Fruit fly (Drosophila melanogaster): ENCODE measurements around the gene Boh2.

DNA sequence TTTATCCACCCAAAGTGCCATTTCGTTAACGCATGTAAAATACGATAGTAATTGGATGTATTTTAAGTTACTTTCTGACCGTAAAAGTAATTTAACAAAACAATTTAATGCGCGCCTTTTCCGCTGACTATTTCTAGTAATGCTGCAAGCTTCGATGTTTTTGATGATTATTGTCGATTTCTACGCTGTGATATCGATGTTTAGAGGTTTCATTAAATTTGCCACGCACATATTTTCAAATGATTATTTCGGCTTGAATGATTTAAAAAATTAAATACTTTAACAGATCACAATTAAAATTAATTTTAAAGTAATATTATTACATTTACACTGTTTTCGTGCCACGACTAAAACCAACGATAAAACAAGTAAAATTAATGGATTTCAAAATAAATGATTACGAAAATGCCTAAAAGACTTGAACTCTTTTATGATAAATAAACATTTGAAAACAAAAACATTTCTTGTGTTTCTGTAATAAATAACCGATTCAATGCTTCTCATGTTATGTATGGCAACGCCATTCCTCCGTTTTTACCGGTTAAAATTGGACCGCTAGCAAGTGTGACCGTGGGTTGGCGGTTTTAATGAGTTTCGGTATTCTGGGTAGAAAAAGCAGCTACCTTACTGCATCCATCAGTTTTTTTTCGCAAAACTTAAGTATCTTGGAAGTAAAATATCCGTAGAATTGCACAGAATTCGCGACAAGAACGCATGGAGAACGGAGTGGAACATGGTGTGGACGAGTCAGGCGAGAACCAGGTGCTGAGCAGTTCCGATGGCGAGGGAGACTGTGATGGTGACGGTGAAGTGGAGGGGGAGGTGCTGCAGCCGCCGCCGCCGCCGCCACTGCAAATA is 48.5 kb upstream of the Boh2 start, which contains the start of the genes RfC38 and CG4751:
- TF ChIP-seq Xbp1 (GFP tag; optimal IDR thresholded peaks at IDR 0.05): peak; percentile 22
- no peak for TF ChIP-seq Lim3 (GFP tag; IDR thresholded peaks at IDR 0.05)
- TF ChIP-seq Dbx (GFP tag; IDR thresholded peaks at IDR 0.05): no peak
- no peak for TF ChIP-seq CG8478 (optimal IDR thresholded peaks at IDR 0.05)
- no peak for TF ChIP-seq Spps (tag; optimal IDR thresholded peaks at IDR 0.05)
- no peak for TF ChIP-seq lmd (GFP tag; IDR thresholded peaks at IDR 0.05)
- TF ChIP-seq pzg (GFP tag; optimal IDR thresholded peaks at IDR 0.05): peak; percentile 79

Measured in whole organism, embryonic.